Fruit fly (Drosophila melanogaster): ENCODE data around the gene Orc5.

Gene Orc5

dm6 chr2L:13835959-13836358 is 6.3 kb downstream of the Orc5 start:
- TF ChIP-seq Myc (optimal IDR thresholded peaks at IDR 0.05) (no peak), Sin3A (optimal IDR thresholded peaks at IDR 0.05) (no peak), h (optimal IDR thresholded peaks at IDR 0.05) (no peak)

- TF ChIP-seq Myc (optimal IDR thresholded peaks at IDR 0.05) (no peak), insv (optimal IDR thresholded peaks at IDR 0.05) (no peak), psq (optimal IDR thresholded peaks at IDR 0.05) (no peak), h (optimal IDR thresholded peaks at IDR 0.05) (no peak)
These were observed 7.9 kb downstream of the Orc5 start for dm6 chr2L:13837579-13837978.

dm6 chr2L:13838647-13839390 is 9.2 kb downstream of the Orc5 start:
- TF ChIP-seq Myc (optimal IDR thresholded peaks at IDR 0.05) (no peak), ttk (optimal IDR thresholded peaks at IDR 0.05) (no peak), insv (optimal IDR thresholded peaks at IDR 0.05) (no peak), psq (optimal IDR thresholded peaks at IDR 0.05) (no peak), Sin3A (optimal IDR thresholded peaks at IDR 0.05) (no peak), h (optimal IDR thresholded peaks at IDR 0.05) (no peak)

- TF ChIP-seq insv (optimal IDR thresholded peaks at IDR 0.05) (no peak), Myc (optimal IDR thresholded peaks at IDR 0.05) (no peak), Sin3A (optimal IDR thresholded peaks at IDR 0.05) (no peak), ttk (optimal IDR thresholded peaks at IDR 0.05) (no peak), psq (optimal IDR thresholded peaks at IDR 0.05) (no peak), h (optimal IDR thresholded peaks at IDR 0.05) (no peak)
These were observed 10.1 kb downstream of the Orc5 start for dm6 chr2L:13839744-13840151.

- no peak for TF ChIP-seq Myc (optimal IDR thresholded peaks at IDR 0.05)
- no peak for TF ChIP-seq h (optimal IDR thresholded peaks at IDR 0.05)
- no peak for TF ChIP-seq psq (optimal IDR thresholded peaks at IDR 0.05)
These were observed 11.9 kb downstream of the Orc5 start, which contains the start of gene CG33307 for dm6 chr2L:13841508-13841907. TSS of gene CG33307 (minus strand) at chr2L:13841520.

- TF ChIP-seq Sin3A (optimal IDR thresholded peaks at IDR 0.05) (no peak), h (optimal IDR thresholded peaks at IDR 0.05) (no peak), Myc (optimal IDR thresholded peaks at IDR 0.05) (no peak), psq (optimal IDR thresholded peaks at IDR 0.05) (no peak), ttk (optimal IDR thresholded peaks at IDR 0.05) (no peak), insv (optimal IDR thresholded peaks at IDR 0.05) (no peak)
These were observed 12.4 kb downstream of the Orc5 start for dm6 chr2L:13842078-13842477.

dm6 chr2L:13842572-13842971 is 12.9 kb downstream of the Orc5 start:
- TF ChIP-seq ttk (optimal IDR thresholded peaks at IDR 0.05) (no peak), insv (optimal IDR thresholded peaks at IDR 0.05) (no peak), Sin3A (optimal IDR thresholded peaks at IDR 0.05) (no peak), psq (optimal IDR thresholded peaks at IDR 0.05) (no peak), h (optimal IDR thresholded peaks at IDR 0.05) (no peak), Myc (optimal IDR thresholded peaks at IDR 0.05) (no peak)

- TF ChIP-seq h (optimal IDR thresholded peaks at IDR 0.05), result no peak
- no peak for TF ChIP-seq Myc (optimal IDR thresholded peaks at IDR 0.05)
- TF ChIP-seq Sin3A (optimal IDR thresholded peaks at IDR 0.05), result no peak
- TF ChIP-seq psq (optimal IDR thresholded peaks at IDR 0.05), result no peak
- TF ChIP-seq ttk (optimal IDR thresholded peaks at IDR 0.05), result no peak
- no peak for TF ChIP-seq insv (optimal IDR thresholded peaks at IDR 0.05)
These were observed 14.2 kb downstream of the Orc5 start, which contains the start of gene CG33306 for dm6 chr2L:13843692-13844284. TSS of gene CG33306 (minus strand) at chr2L:13843742.

dm6 chr2L:13845178-13845577 is 15.5 kb downstream of the Orc5 start, which contains the start of gene CG8997:
TSS of gene CG8997 (minus strand) at chr2L:13845325.
- TF ChIP-seq psq (optimal IDR thresholded peaks at IDR 0.05) (no peak), Myc (optimal IDR thresholded peaks at IDR 0.05) (no peak), insv (optimal IDR thresholded peaks at IDR 0.05) (no peak), Sin3A (optimal IDR thresholded peaks at IDR 0.05) (no peak), ttk (optimal IDR thresholded peaks at IDR 0.05) (no peak)

- no peak for TF ChIP-seq psq (optimal IDR thresholded peaks at IDR 0.05)
- TF ChIP-seq ttk (optimal IDR thresholded peaks at IDR 0.05), result no peak
These were observed 16.7 kb downstream of the Orc5 start, which contains the start of gene CG7916 for dm6 chr2L:13846239-13846802. TSS of gene CG7916 (plus strand) at chr2L:13846752.

dm6 chr2L:13847625-13848024 is 18.0 kb downstream of the Orc5 start, which contains the start of gene CG7953:
TSS of gene CG7953 (plus strand) at chr2L:13847925.
- no peak for TF ChIP-seq Sin3A (optimal IDR thresholded peaks at IDR 0.05)
- no peak for TF ChIP-seq psq (optimal IDR thresholded peaks at IDR 0.05)
- no peak for TF ChIP-seq ttk (optimal IDR thresholded peaks at IDR 0.05)
- TF ChIP-seq Myc (optimal IDR thresholded peaks at IDR 0.05), result no peak
- TF ChIP-seq insv (optimal IDR thresholded peaks at IDR 0.05), result no peak
- no peak for TF ChIP-seq h (optimal IDR thresholded peaks at IDR 0.05)

dm6 chr2L:13849125-13849524 is 19.5 kb downstream of the Orc5 start, which contains the start of gene CG7968:
TSS of gene CG7968 (plus strand) at chr2L:13849400.
- no peak for TF ChIP-seq Myc (optimal IDR thresholded peaks at IDR 0.05)
- TF ChIP-seq ttk (optimal IDR thresholded peaks at IDR 0.05), result no peak
- no peak for TF ChIP-seq psq (optimal IDR thresholded peaks at IDR 0.05)
- TF ChIP-seq Sin3A (optimal IDR thresholded peaks at IDR 0.05), result no peak
- TF ChIP-seq insv (optimal IDR thresholded peaks at IDR 0.05), result no peak
- TF ChIP-seq h (optimal IDR thresholded peaks at IDR 0.05), result no peak

All from Kc167 (cell line).